Worm (Caenorhabditis elegans) whole organism, late embryonic: ENCODE data around the gene F22F7.4.
"Not testable (repeated sequence)": the region's sequence is repeated elsewhere in the genome, so short reads cannot be mapped to it uniquely, and the experiment has no call there.

Source experiments
- C08G9.2 ChIP-seq: sonication (generic microtip); optimal IDR thresholded peaks from 2 replicates; lab custom pipeline; 2016; ENCODE audit warnings: mild to moderate bottlenecking, missing genetic modification characterization, moderate library complexity, missing compliant biosample characterization
- T23F11.4 ChIP-seq: fragments of 200-800 bp; sonication (Bioruptor generic); optimal IDR thresholded peaks from 2 replicates; lab custom pipeline; 2018; ENCODE audit warnings: mild to moderate bottlenecking, missing genetic modification characterization, missing compliant biosample characterization
- Y22D7AL.16 ChIP-seq: sonication (generic microtip); optimal IDR thresholded peaks from 2 replicates; lab custom pipeline; 2016; ENCODE audit warnings: missing genetic modification characterization, missing compliant biosample characterization
- ahr-1 ChIP-seq: sonication (generic microtip); optimal IDR thresholded peaks from 2 replicates; lab custom pipeline; 2016; ENCODE audit warnings: missing genetic modification characterization, missing compliant biosample characterization
- ceh-18 ChIP-seq: sonication (generic microtip); optimal IDR thresholded peaks from 2 replicates; lab custom pipeline; 2016; ENCODE audit warnings: missing genetic modification characterization, missing compliant biosample characterization
- ceh-22 ChIP-seq: sonication (generic microtip); optimal IDR thresholded peaks from 2 replicates; lab custom pipeline; 2017; ENCODE audit warnings: missing biosample characterization, missing genetic modification characterization
- ceh-24 ChIP-seq: sonication (generic microtip); optimal IDR thresholded peaks from 2 replicates; lab custom pipeline; 2016; ENCODE audit warnings: mild to moderate bottlenecking, missing genetic modification characterization, missing compliant biosample characterization
- ceh-30 ChIP-seq: fragments of 150-350 bp; optimal IDR thresholded peaks from 2 replicates; lab custom pipeline; 2014; ENCODE audit warnings: missing biosample characterization, missing genetic modification characterization
- ceh-34 ChIP-seq: sonication (generic microtip); optimal IDR thresholded peaks from 2 replicates; lab custom pipeline; 2016; ENCODE audit warnings: mild to moderate bottlenecking, missing genetic modification characterization, missing compliant biosample characterization
- ceh-45 ChIP-seq: fragments of 200-800 bp; sonication (Bioruptor generic); IDR thresholded peaks from 2 replicates; pipeline ENCODE4 v1.3.6; 2022; ENCODE audit warnings: missing genetic modification reagents, missing genetic modification characterization, missing compliant biosample characterization
- ceh-48 ChIP-seq: sonication (generic microtip); optimal IDR thresholded peaks from 2 replicates; lab custom pipeline; 2016; ENCODE audit warnings: missing genetic modification characterization, inconsistent platforms, missing compliant biosample characterization
- ceh-6 ChIP-seq: fragments of 200-800 bp; sonication (Bioruptor generic); optimal IDR thresholded peaks from 2 replicates; lab custom pipeline; 2018; ENCODE audit warnings: mild to moderate bottlenecking, missing genetic modification characterization, missing compliant biosample characterization
- dmd-4 ChIP-seq: sonication (generic microtip); optimal IDR thresholded peaks from 2 replicates; lab custom pipeline; 2016; ENCODE audit warnings: borderline replicate concordance, missing genetic modification characterization, missing compliant biosample characterization
- elt-2 ChIP-seq: sonication (generic microtip); optimal IDR thresholded peaks from 2 replicates; lab custom pipeline; 2016; ENCODE audit warnings: missing genetic modification reagents, missing genetic modification characterization, missing compliant biosample characterization
- elt-4 ChIP-seq: sonication (generic microtip); optimal IDR thresholded peaks from 2 replicates; lab custom pipeline; 2016; ENCODE audit warnings: missing genetic modification characterization, missing compliant biosample characterization
- ets-4 ChIP-seq: sonication (generic microtip); optimal IDR thresholded peaks from 2 replicates; lab custom pipeline; 2016; ENCODE audit warnings: missing genetic modification characterization, missing compliant biosample characterization
- eyg-1 ChIP-seq: sonication (generic microtip); optimal IDR thresholded peaks from 2 replicates; lab custom pipeline; 2016; ENCODE audit warnings: missing genotype, missing genetic modification characterization, missing compliant biosample characterization
- fax-1 ChIP-seq: sonication (generic microtip); optimal IDR thresholded peaks from 2 replicates; lab custom pipeline; 2016; ENCODE audit warnings: missing genotype, missing genetic modification characterization, missing compliant biosample characterization
- fkh-10 ChIP-seq: fragments of 150-350 bp; optimal IDR thresholded peaks from 2 replicates; lab custom pipeline; 2014; ENCODE audit warnings: missing biosample characterization, missing genetic modification reagents, missing genetic modification characterization
- hlh-15 ChIP-seq: sonication (generic microtip); optimal IDR thresholded peaks from 2 replicates; lab custom pipeline; 2016; ENCODE audit warnings: missing genetic modification characterization, missing compliant biosample characterization
- hlh-30 ChIP-seq: sonication (generic microtip); optimal IDR thresholded peaks from 2 replicates; lab custom pipeline; 2017; ENCODE audit warnings: antibody characterized with exemption, missing genetic modification characterization, missing compliant biosample characterization; ENCODE audit not compliant: insufficient read depth
- hlh-6 ChIP-seq: sonication (generic microtip); optimal IDR thresholded peaks from 2 replicates; lab custom pipeline; 2016; ENCODE audit warnings: missing genotype, missing genetic modification characterization, missing compliant biosample characterization
- hlh-8 ChIP-seq: sonication (generic microtip); optimal IDR thresholded peaks from 2 replicates; lab custom pipeline; 2016; ENCODE audit warnings: missing genotype, missing genetic modification characterization, missing compliant biosample characterization
- lim-6 ChIP-seq: sonication (generic microtip); optimal IDR thresholded peaks from 2 replicates; lab custom pipeline; 2016; ENCODE audit warnings: missing genetic modification characterization, missing compliant biosample characterization
- madf-2 ChIP-seq: sonication (generic microtip); optimal IDR thresholded peaks from 2 replicates; lab custom pipeline; 2017; ENCODE audit warnings: missing genetic modification characterization, missing compliant biosample characterization
- nhr-11 ChIP-seq: fragments of 150-350 bp; optimal IDR thresholded peaks from 2 replicates; lab custom pipeline; 2014; ENCODE audit warnings: missing biosample characterization, missing genetic modification characterization
- pag-3 ChIP-seq: sonication (generic microtip); optimal IDR thresholded peaks from 2 replicates; lab custom pipeline; 2016; ENCODE audit warnings: missing compliant biosample characterization, missing genetic modification characterization, borderline replicate concordance
- pat-9 ChIP-seq: fragments of 200-800 bp; sonication (Bioruptor generic); optimal IDR thresholded peaks from 2 replicates; lab custom pipeline; 2018; ENCODE audit warnings: mild to moderate bottlenecking, missing genetic modification characterization, moderate library complexity, missing compliant biosample characterization
- pqm-1 ChIP-seq: sonication (generic microtip); optimal IDR thresholded peaks from 2 replicates; lab custom pipeline; 2016; ENCODE audit warnings: missing genetic modification characterization, missing compliant biosample characterization
- pros-1 ChIP-seq: fragments of 150-350 bp; optimal IDR thresholded peaks from 2 replicates; lab custom pipeline; 2014; ENCODE audit warnings: missing biosample characterization, missing genetic modification reagents, missing genetic modification characterization
- ref-2 ChIP-seq: sonication (generic microtip); optimal IDR thresholded peaks from 2 replicates; lab custom pipeline; 2016; ENCODE audit warnings: missing genetic modification characterization, missing compliant biosample characterization
- rnt-1 ChIP-seq: sonication (generic microtip); optimal IDR thresholded peaks from 2 replicates; lab custom pipeline; 2016; ENCODE audit warnings: missing genetic modification characterization, missing compliant biosample characterization
- sox-2 ChIP-seq: fragments of 200-800 bp; sonication (Bioruptor generic); IDR thresholded peaks from 2 replicates; pipeline ENCODE4 v1.3.6; 2022; ENCODE audit warnings: missing genetic modification reagents, missing genetic modification characterization, missing compliant biosample characterization
- sox-4 ChIP-seq: sonication (generic microtip); optimal IDR thresholded peaks from 2 replicates; lab custom pipeline; 2017; ENCODE audit warnings: mild to moderate bottlenecking, missing genetic modification characterization, inconsistent platforms, missing compliant biosample characterization
- tbx-7 ChIP-seq: sonication (generic microtip); optimal IDR thresholded peaks from 2 replicates; lab custom pipeline; 2016; ENCODE audit warnings: missing genotype, missing genetic modification characterization, missing compliant biosample characterization
- unc-42 ChIP-seq: sonication (generic microtip); optimal IDR thresholded peaks from 2 replicates; lab custom pipeline; 2016; ENCODE audit warnings: missing genotype, missing genetic modification characterization, missing compliant biosample characterization
- unc-55 ChIP-seq: sonication (generic microtip); optimal IDR thresholded peaks from 2 replicates; lab custom pipeline; 2017; ENCODE audit warnings: missing biosample characterization, missing genetic modification reagents, missing genetic modification characterization
- zip-5 ChIP-seq: sonication (generic microtip); optimal IDR thresholded peaks from 2 replicates; lab custom pipeline; 2016; ENCODE audit warnings: missing genetic modification characterization, missing compliant biosample characterization
- ztf-16 ChIP-seq: sonication (generic microtip); optimal IDR thresholded peaks from 2 replicates; lab custom pipeline; 2017; ENCODE audit warnings: missing genetic modification characterization, missing compliant biosample characterization

Gene F22F7.4

ce11 chrV:2085745-2086267 is 20.1 kb downstream of the F22F7.4 start, which contains the start of gene F36F12.3:
TSS of gene F36F12.3 (plus strand) at chrV:2085795.
- not testable (repeated sequence) for TF ChIP-seq pros-1; zip-5 (tag; lab: Kevin White, UChicago); hlh-30

ce11 chrV:2083869-2084268 is 22.0 kb downstream of the F22F7.4 start:
- TF ChIP-seq pag-3: no peak
- TF ChIP-seq sox-2 (GFP tag; lab: Robert Waterston, UW): no peak
- TF ChIP-seq tbx-7 (tag; lab: Kevin White, UChicago): no peak
- TF ChIP-seq ceh-6 (GFP tag; lab: Kevin White, UChicago): no peak
- no peak for TF ChIP-seq ztf-16 (tag; lab: Kevin White, UChicago)
- TF ChIP-seq ceh-45 (GFP tag; lab: Robert Waterston, UW): no peak
- no peak for TF ChIP-seq eyg-1 (tag; lab: Kevin White, UChicago)
- no peak for TF ChIP-seq ceh-34 (tag; lab: Kevin White, UChicago)
- TF ChIP-seq, all 69 proteins: peak for 0

- no peak for TF ChIP-seq pat-9 (tag; lab: Kevin White, UChicago)
- peak; percentile 16 for TF ChIP-seq hlh-8
These were observed 24.0 kb downstream of the F22F7.4 start for ce11 chrV:2081894-2082293.

ce11 chrV:2081269-2081668 is 24.6 kb downstream of the F22F7.4 start:
- TF ChIP-seq nhr-11: no peak
- TF ChIP-seq eyg-1 (tag; lab: Kevin White, UChicago): no peak
- no peak for TF ChIP-seq ahr-1 (tag; lab: Kevin White, UChicago)
- TF ChIP-seq ceh-30 (tag; lab: Kevin White, UChicago): no peak
- TF ChIP-seq ets-4 (tag; lab: Kevin White, UChicago): no peak
- no peak for TF ChIP-seq pag-3
- TF ChIP-seq rnt-1 (tag; lab: Kevin White, UChicago): no peak
- TF ChIP-seq dmd-4 (tag; lab: Kevin White, UChicago): no peak
- TF ChIP-seq ref-2: no peak

- TF ChIP-seq ceh-18 (tag; lab: Kevin White, UChicago): peak; percentile 17
- no peak for TF ChIP-seq fax-1
- peak; percentile 50 for TF ChIP-seq unc-55 (GFP tag; lab: Kevin White, UChicago)
These were observed 29.8 kb downstream of the F22F7.4 start for ce11 chrV:2076043-2076442.

- no peak for TF ChIP-seq sox-2 (GFP tag; lab: Robert Waterston, UW)
- no peak for TF ChIP-seq ceh-24 (tag; lab: Kevin White, UChicago)
- no peak for TF ChIP-seq ahr-1 (tag; lab: Kevin White, UChicago)
- no peak for TF ChIP-seq ceh-22 (tag; lab: Kevin White, UChicago)
- TF ChIP-seq lim-6: no peak
- TF ChIP-seq hlh-15 (tag; lab: Kevin White, UChicago): no peak
- TF ChIP-seq C08G9.2 (tag; lab: Kevin White, UChicago): no peak
- no peak for TF ChIP-seq unc-55 (GFP tag; lab: Kevin White, UChicago)
These were observed 33.1 kb downstream of the F22F7.4 start, which contains the start of gene Y40B10A.9 for ce11 chrV:2072807-2073206. TSS of gene Y40B10A.9 (minus strand) at chrV:2072907.

ce11 chrV:2068728-2069443 is 37.0 kb downstream of the F22F7.4 start:
- TF ChIP-seq ceh-48 (tag; lab: Kevin White, UChicago): no peak
- no peak for TF ChIP-seq ahr-1 (tag; lab: Kevin White, UChicago)
- no peak for TF ChIP-seq nhr-11
- no peak for TF ChIP-seq unc-42 (tag; lab: Kevin White, UChicago)
- no peak for TF ChIP-seq sox-4 (tag; lab: Kevin White, UChicago)
- TF ChIP-seq pqm-1 (tag; lab: Kevin White, UChicago): no peak
- TF ChIP-seq dmd-4 (tag; lab: Kevin White, UChicago): no peak
- TF ChIP-seq T23F11.4 (GFP tag; lab: Kevin White, UChicago): no peak
- TF ChIP-seq elt-2 (tag; lab: Kevin White, UChicago): no peak
- no peak for TF ChIP-seq elt-4 (tag; lab: Kevin White, UChicago)
- TF ChIP-seq fkh-10 (GFP tag; lab: Kevin White, UChicago): no peak
- no peak for TF ChIP-seq ceh-30 (tag; lab: Kevin White, UChicago)
- no peak for TF ChIP-seq pros-1
- TF ChIP-seq hlh-6 (tag; lab: Kevin White, UChicago): no peak
- TF ChIP-seq ceh-22 (tag; lab: Kevin White, UChicago): no peak
- no peak for TF ChIP-seq madf-2
- no peak for TF ChIP-seq hlh-15 (tag; lab: Kevin White, UChicago)
- no peak for TF ChIP-seq Y22D7AL.16 (tag; lab: Kevin White, UChicago)
